Fruit fly (Drosophila melanogaster) whole organism, embryonic: ENCODE data around the gene EMC5.
A peak's percentile ranks its signal among the peaks of the same experiment; 100 is the strongest.

Experiments used
- Adf1 ChIP-seq: fragments of 200-800 bp; sonication (Bioruptor generic); IDR thresholded peaks from 2 replicates; pipeline ENCODE4 v1.3.6; 2022; ENCODE audit warnings: missing biosample characterization, missing genetic modification characterization
- CG10209 ChIP-seq: fragments of 200-800 bp; sonication (Bioruptor generic); optimal IDR thresholded peaks from 3 replicates; lab custom pipeline; 2017; ENCODE audit warnings: missing biosample characterization, mild to moderate bottlenecking, missing genetic modification characterization, missing genetic modification reagents
- CG10267 ChIP-seq: fragments of 200-800 bp; sonication (Bioruptor generic); optimal IDR thresholded peaks from 2 replicates; lab custom pipeline; 2018; ENCODE audit warnings: missing biosample characterization, mild to moderate bottlenecking, missing genetic modification characterization, moderate library complexity
- CG10543 ChIP-seq: fragments of 200-800 bp; sonication (Bioruptor generic); optimal IDR thresholded peaks from 3 replicates; lab custom pipeline; 2017; ENCODE audit warnings: missing biosample characterization, mild to moderate bottlenecking, missing genetic modification characterization, moderate library complexity
- CG11247 ChIP-seq: fragments of 200-800 bp; sonication (Bioruptor generic); IDR thresholded peaks from 2 replicates; pipeline ENCODE4 v1.3.6; 2022; ENCODE audit warnings: missing biosample characterization, missing genetic modification characterization
- CG11504 ChIP-seq: fragments of 200-800 bp; sonication (Bioruptor generic); optimal IDR thresholded peaks from 3 replicates; lab custom pipeline; 2019; ENCODE audit warnings: missing biosample characterization, mild to moderate bottlenecking, missing genetic modification characterization, moderate library complexity
- CG11560 ChIP-seq: fragments of 200-800 bp; sonication (Bioruptor generic); IDR thresholded peaks from 3 replicates; pipeline ENCODE4 v1.3.6; 2022; ENCODE audit warnings: missing biosample characterization, missing genetic modification characterization
- CG1233 ChIP-seq: fragments of 200-800 bp; sonication (Bioruptor generic); optimal IDR thresholded peaks from 4 replicates; lab custom pipeline; 2018; ENCODE audit warnings: missing biosample characterization, mild to moderate bottlenecking, missing genetic modification characterization
- CG12391 ChIP-seq: fragments of 200-800 bp; sonication (Bioruptor generic); optimal IDR thresholded peaks from 3 replicates; lab custom pipeline; 2018; ENCODE audit warnings: missing biosample characterization, mild to moderate bottlenecking, missing genetic modification characterization, moderate library complexity
- CG13894 ChIP-seq: fragments of 200-800 bp; sonication (Bioruptor generic); optimal IDR thresholded peaks from 3 replicates; lab custom pipeline; 2018; ENCODE audit warnings: missing biosample characterization, mild to moderate bottlenecking, missing genetic modification characterization, moderate library complexity
- CG14050 ChIP-seq: fragments of 200-800 bp; sonication (Bioruptor generic); IDR thresholded peaks from 3 replicates; pipeline ENCODE4 v1.3.6; 2022; ENCODE audit warnings: missing biosample characterization, missing genetic modification characterization
- CG15514 ChIP-seq: fragments of 200-800 bp; sonication (Bioruptor generic); optimal IDR thresholded peaks from 3 replicates; lab custom pipeline; 2017; ENCODE audit warnings: missing biosample characterization, missing genetic modification characterization, mild to moderate bottlenecking, moderate library complexity, missing genetic modification reagents
- CG17328 ChIP-seq: fragments of 200-800 bp; sonication (Bioruptor generic); IDR thresholded peaks from 2 replicates; pipeline ENCODE4 v1.3.6; 2022; ENCODE audit warnings: missing biosample characterization, missing genetic modification characterization
- CG17359 ChIP-seq: fragments of 200-800 bp; sonication (Bioruptor generic); optimal IDR thresholded peaks from 3 replicates; lab custom pipeline; 2018; ENCODE audit warnings: missing biosample characterization, mild to moderate bottlenecking, missing genetic modification characterization, moderate library complexity
- CG2129 ChIP-seq: fragments of 200-800 bp; sonication (Bioruptor generic); IDR thresholded peaks from 2 replicates; pipeline ENCODE4 v1.3.6; 2022; ENCODE audit warnings: missing biosample characterization, missing genetic modification characterization; ENCODE audit not compliant: partially characterized antibody
- CG32772 ChIP-seq: fragments of 200-800 bp; sonication (Bioruptor generic); IDR thresholded peaks from 2 replicates; pipeline ENCODE4 v1.3.6; 2022; ENCODE audit warnings: missing biosample characterization, missing genetic modification characterization
- CG4360 ChIP-seq: fragments of 200-800 bp; sonication (Bioruptor generic); IDR thresholded peaks from 2 replicates; pipeline ENCODE4 v1.3.6; 2022; ENCODE audit warnings: missing biosample characterization, missing genetic modification characterization
- CG4424 ChIP-seq: fragments of 200-800 bp; sonication (Bioruptor generic); optimal IDR thresholded peaks from 3 replicates; lab custom pipeline; 2016; ENCODE audit warnings: missing biosample characterization, missing genetic modification characterization
- CG7372 ChIP-seq: fragments of 200-800 bp; sonication (Bioruptor generic); IDR thresholded peaks from 2 replicates; pipeline ENCODE4 v1.3.6; 2022; ENCODE audit warnings: missing biosample characterization, missing genetic modification characterization
- CG7745 ChIP-seq: fragments of 200-800 bp; sonication (Bioruptor generic); optimal IDR thresholded peaks from 2 replicates; lab custom pipeline; 2018; ENCODE audit warnings: missing biosample characterization, mild to moderate bottlenecking, missing genetic modification characterization, moderate library complexity
- CG7839 ChIP-seq: fragments of 200-800 bp; sonication (Bioruptor generic); optimal IDR thresholded peaks from 3 replicates; lab custom pipeline; 2018; ENCODE audit warnings: missing biosample characterization, mild to moderate bottlenecking, missing genetic modification characterization, moderate library complexity
- CG8924 ChIP-seq: fragments of 200-800 bp; optimal IDR thresholded peaks from 3 replicates; lab custom pipeline; 2019; ENCODE audit warnings: missing biosample characterization, mild to moderate bottlenecking, missing genetic modification characterization, moderate library complexity
- Fer1 ChIP-seq: fragments of 200-800 bp; sonication (Bioruptor generic); optimal IDR thresholded peaks from 2 replicates; lab custom pipeline; 2017; ENCODE audit warnings: missing biosample characterization, mild to moderate bottlenecking, missing genetic modification characterization
- Hey ChIP-seq: fragments of 200-800 bp; sonication (Bioruptor generic); optimal IDR thresholded peaks from 3 replicates; lab custom pipeline; 2018; ENCODE audit warnings: missing biosample characterization, mild to moderate bottlenecking, missing genetic modification characterization
- Hr3 ChIP-seq: fragments of 200-800 bp; sonication (Bioruptor generic); optimal IDR thresholded peaks from 3 replicates; lab custom pipeline; 2016; ENCODE audit warnings: missing biosample characterization, missing genetic modification characterization
- Hr51 ChIP-seq, 2 experiments: fragments of 200-800 bp; sonication (Bioruptor generic); optimal IDR thresholded peaks; 2 replicates in 1 of 2; 3 replicates in 1 of 2; lab custom pipeline; 2016 to 2018; ENCODE audit warnings: missing biosample characterization in 2 of 2, missing genetic modification characterization in 2 of 2, mild to moderate bottlenecking in 1 of 2, moderate library complexity in 1 of 2
- Med ChIP-seq: fragments of 200-800 bp; sonication (Bioruptor generic); peaks from one replicate; lab custom pipeline; 2016; ENCODE audit warnings: missing biosample characterization, missing genetic modification characterization, mild to moderate bottlenecking, inconsistent platforms, moderate library complexity
- Nf-YA ChIP-seq: fragments of 200-800 bp; sonication (Bioruptor generic); IDR thresholded peaks from 2 replicates; pipeline ENCODE4 v1.3.6; 2022; ENCODE audit warnings: missing biosample characterization, missing genetic modification characterization
- Oaz ChIP-seq: fragments of 200-800 bp; sonication (Bioruptor generic); IDR thresholded peaks from 2 replicates; pipeline ENCODE4 v1.3.6; 2022; ENCODE audit warnings: missing biosample characterization, missing genetic modification characterization
- Poxn ChIP-seq: fragments of 200-800 bp; sonication (Bioruptor generic); IDR thresholded peaks from 2 replicates; pipeline ENCODE4 v1.3.6; 2022; ENCODE audit warnings: missing biosample characterization, missing genetic modification characterization
- abd-A ChIP-seq: fragments of 200-800 bp; sonication (Bioruptor generic); optimal IDR thresholded peaks from 3 replicates; lab custom pipeline; 2019; ENCODE audit warnings: missing biosample characterization, mild to moderate bottlenecking, missing genetic modification characterization, moderate library complexity
- btn ChIP-seq: fragments of 200-800 bp; sonication (Bioruptor generic); optimal IDR thresholded peaks from 2 replicates; lab custom pipeline; 2016; ENCODE audit warnings: missing biosample characterization, missing genetic modification characterization
- cad ChIP-seq: fragments of >200 bp; optimal IDR thresholded peaks from 2 replicates; lab custom pipeline; 2017; ENCODE audit warnings: missing biosample characterization, missing genetic modification characterization
- chm ChIP-seq: fragments of 200-800 bp; sonication (Bioruptor generic); IDR thresholded peaks from 2 replicates; pipeline ENCODE4 v1.3.6; 2022; ENCODE audit warnings: missing biosample characterization, missing genetic modification characterization
- crol ChIP-seq: fragments of 200-800 bp; sonication (Bioruptor generic); IDR thresholded peaks from 2 replicates; pipeline ENCODE4 v1.3.6; 2022; ENCODE audit warnings: missing biosample characterization, missing genetic modification characterization
- dysf ChIP-seq: fragments of 200-800 bp; sonication (Bioruptor generic); IDR thresholded peaks from 3 replicates; pipeline ENCODE4 v1.3.6; 2022; ENCODE audit warnings: missing biosample characterization, missing genetic modification characterization
- en ChIP-seq: fragments of 200-800 bp; sonication (Bioruptor generic); optimal IDR thresholded peaks from 2 replicates; lab custom pipeline; 2016; ENCODE audit warnings: missing biosample characterization, missing genetic modification characterization
- eve ChIP-seq, 2 experiments: fragments of >200 bp; optimal IDR thresholded peaks; 2 replicates each; lab custom pipeline; 2017; ENCODE audit warnings: missing biosample characterization in 2 of 2, missing genetic modification characterization in 2 of 2
- gro ChIP-seq: fragments of 200-800 bp; sonication (Bioruptor generic); optimal IDR thresholded peaks from 2 replicates; lab custom pipeline; 2016; ENCODE audit warnings: missing biosample characterization, missing genetic modification characterization
- her ChIP-seq: fragments of 200-800 bp; sonication (Bioruptor generic); optimal IDR thresholded peaks from 2 replicates; lab custom pipeline; 2016; ENCODE audit warnings: missing biosample characterization, missing genetic modification characterization
- nmo ChIP-seq: fragments of 200-800 bp; sonication (Bioruptor generic); optimal IDR thresholded peaks from 2 replicates; lab custom pipeline; 2018; ENCODE audit warnings: missing biosample characterization, mild to moderate bottlenecking, missing genetic modification characterization, moderate library complexity
- pros ChIP-seq: fragments of 200-800 bp; sonication (Bioruptor generic); optimal IDR thresholded peaks from 3 replicates; lab custom pipeline; 2019; ENCODE audit warnings: missing biosample characterization, mild to moderate bottlenecking, missing genetic modification characterization, moderate library complexity
- sqz ChIP-seq: fragments of 200-800 bp; sonication (Bioruptor generic); optimal IDR thresholded peaks from 3 replicates; lab custom pipeline; 2018; ENCODE audit warnings: missing biosample characterization, mild to moderate bottlenecking, missing genetic modification characterization
- sr ChIP-seq: fragments of 200-800 bp; sonication (Bioruptor generic); IDR thresholded peaks from 3 replicates; pipeline ENCODE4 v1.3.6; 2022; ENCODE audit warnings: missing biosample characterization, missing genetic modification characterization
- ssp ChIP-seq: fragments of 200-800 bp; sonication (Bioruptor generic); IDR thresholded peaks from 2 replicates; pipeline ENCODE4 v1.3.6; 2022; ENCODE audit warnings: missing biosample characterization, missing genetic modification characterization
- tgo ChIP-seq: fragments of 200-800 bp; sonication (Bioruptor generic); IDR thresholded peaks from 3 replicates; pipeline ENCODE4 v1.3.6; 2022; ENCODE audit warnings: missing biosample characterization, missing genetic modification characterization
- zen2 ChIP-seq: fragments of 200-800 bp; sonication (Bioruptor generic); IDR thresholded peaks from 3 replicates; pipeline ENCODE4 v1.3.6; 2022; ENCODE audit warnings: missing biosample characterization, missing genetic modification characterization; ENCODE audit not compliant: partially characterized antibody

The EMC5 gene

dm6 chr2L:19019160-19019592 lies 31.7 kb downstream of the EMC5 start (continued):
- TF ChIP-seq btn (GFP tag; lab: Kevin White, UChicago) (no peak), chm (GFP tag; lab: Robert Waterston, UW) (no peak), CG4424 (peak; percentile 35), CG14050 (no peak), CG10209 (GFP tag; lab: Kevin White, UChicago) (peak; percentile 25), CG7839 (tag; lab: Kevin White, UChicago) (peak; percentile 38), CG2129 (GFP tag; lab: Robert Waterston, UW) (no peak), CG1233 (GFP tag; lab: Kevin White, UChicago) (peak; percentile 37), CG8924 (peak; percentile 28)

dm6 chr2L:19019640-19020039 lies 32.1 kb downstream of the EMC5 start:
- no peak for TF ChIP-seq CG15514 (GFP tag; lab: Kevin White, UChicago)
- TF ChIP-seq CG4360 = 0 out of 2 replicates have a peak, but pooled peaks have one; percentile 8
- TF ChIP-seq sqz = peak; percentile 65
- 0 out of 3 replicates have a peak, but pooled peaks have one; percentile 3 for TF ChIP-seq dysf (GFP tag; lab: Robert Waterston, UW)
- no peak for TF ChIP-seq pros (GFP tag; lab: Kevin White, UChicago)
- TF ChIP-seq CG17359 (tag; lab: Kevin White, UChicago) = peak; percentile 41
- no peak for TF ChIP-seq CG10267
- no peak for TF ChIP-seq Oaz (GFP tag; lab: Robert Waterston, UW)
- peak; percentile 25 for TF ChIP-seq CG13894
- TF ChIP-seq Fer1 (GFP tag; lab: Kevin White, UChicago) = peak; percentile 1
- peak; percentile 89 for TF ChIP-seq Hey (tag; lab: Kevin White, UChicago)
- peak; percentile 66; the same call in 1 of the 2 replicates for TF ChIP-seq Adf1
- TF ChIP-seq CG10543 = peak; percentile 34
- TF ChIP-seq CG12391 (tag; lab: Kevin White, UChicago) = no peak
- peak in 1 of 2 experiments; percentile 51 for TF ChIP-seq Hr51 (GFP tag; optimal IDR thresholded peaks at IDR 0.05; lab: Kevin White, UChicago)
- peak; percentile 49 for TF ChIP-seq Med
- TF ChIP-seq gro (GFP tag; lab: Kevin White, UChicago) = no peak
- TF ChIP-seq crol (GFP tag; lab: Robert Waterston, UW) = peak; percentile 38; the same call in 1 of the 2 replicates
- TF ChIP-seq CG32772 (GFP tag; lab: Robert Waterston, UW) = 0 out of 2 replicates have a peak, but pooled peaks have one; percentile 19
- TF ChIP-seq her (GFP tag; lab: Kevin White, UChicago) = no peak
- peak; percentile 96 for TF ChIP-seq abd-A

dm6 chr2L:19021278-19022220 lies 34.0 kb downstream of the EMC5 start:
- TF ChIP-seq Fer1 (GFP tag; lab: Kevin White, UChicago) (peak; percentile 89), CG11560 (tag; lab: Robert Waterston, UW) (0 out of 3 replicates have a peak, but pooled peaks have one; percentile 12), zen2 (GFP tag; lab: Robert Waterston, UW) (no peak), ssp (GFP tag; lab: Robert Waterston, UW) (peak; percentile 51), tgo (GFP tag; lab: Robert Waterston, UW) (peak; percentile 86), CG17328 (peak; percentile 70), Nf-YA (GFP tag; lab: Robert Waterston, UW) (peak; percentile 38; the same call in 1 of the 2 replicates), en (GFP tag; lab: Kevin White, UChicago) (no peak), CG7745 (no peak), Hr3 (GFP tag; lab: Kevin White, UChicago) (peak; percentile 68), CG17359 (tag; lab: Kevin White, UChicago) (peak; percentile 72), eve (GFP tag; optimal IDR thresholded peaks at IDR 0.05; lab: Kevin White, UChicago) (no peak), nmo (peak; percentile 87), CG11247 (GFP tag; lab: Robert Waterston, UW) (peak; percentile 66), sr (GFP tag; lab: Robert Waterston, UW) (no peak), cad (GFP tag; lab: Kevin White, UChicago) (no peak), Poxn (GFP tag; lab: Robert Waterston, UW) (no peak), CG7372 (peak; percentile 66), CG11504 (tag; lab: Kevin White, UChicago) (peak; percentile 86)
